Worm (Caenorhabditis elegans) whole organism, L4/young adult: Measurements from ENCODE around the gene ZK856.14.

Experiments
- W03F9.2 ChIP-seq: fragments of 150-350 bp; optimal IDR thresholded peaks from 2 replicates; lab custom pipeline; 2014; ENCODE audit warnings: missing biosample characterization, missing genetic modification characterization
- dao-5 ChIP-seq: sonication (generic microtip); optimal IDR thresholded peaks from 2 replicates; lab custom pipeline; 2016; ENCODE audit warnings: missing genotype, missing genetic modification characterization, moderate library complexity, missing compliant biosample characterization

- TF ChIP-seq W03F9.2: no peak
- TF ChIP-seq dao-5: no peak
Measured at ce11 chrV:10205483-10205882, 11.3 kb upstream of the ZK856.14 start, which contains the start of gene ZK856.16.
